Fruit fly (Drosophila melanogaster): Measurements from ENCODE around the gene CG34155.

dm6 chr3R:30562733-30563259 lies 2.8 kb upstream of the CG34155 start:
- TF ChIP-seq net (GFP tag; optimal IDR thresholded peaks at IDR 0.05) (no peak), CG8319 (GFP tag; optimal IDR thresholded peaks at IDR 0.05) (no peak)
